Worm (Caenorhabditis elegans) whole organism, early embryonic: Measurements from ENCODE around the gene rimb-1.
A peak's percentile ranks its signal among the peaks of the same experiment; 100 is the strongest.

Experiments used
- B0310.2 ChIP-seq: sonication (generic microtip); optimal IDR thresholded peaks from 2 replicates; lab custom pipeline; 2016; ENCODE audit warnings: mild to moderate bottlenecking, missing genetic modification characterization, missing compliant biosample characterization
- F13C5.2 ChIP-seq: sonication (generic microtip); optimal IDR thresholded peaks from 2 replicates; lab custom pipeline; 2017; ENCODE audit warnings: mild to moderate bottlenecking, missing genetic modification characterization, inconsistent platforms, missing compliant biosample characterization
- aly-1 ChIP-seq: sonication (generic microtip); optimal IDR thresholded peaks from 2 replicates; lab custom pipeline; 2016; ENCODE audit warnings: missing genetic modification characterization, missing compliant biosample characterization
- ama-1 ChIP-seq: fragments of 150-350 bp; optimal IDR thresholded peaks from 2 replicates; lab custom pipeline; 2014
- ceh-13 ChIP-seq: fragments of 200-800 bp; sonication (Bioruptor generic); optimal IDR thresholded peaks from 2 replicates; lab custom pipeline; 2018; ENCODE audit warnings: mild to moderate bottlenecking, missing genetic modification characterization, missing compliant biosample characterization
- ceh-36 ChIP-seq: sonication (generic microtip); optimal IDR thresholded peaks from 2 replicates; lab custom pipeline; 2016; ENCODE audit warnings: missing genetic modification characterization, inconsistent platforms, missing compliant biosample characterization
- ets-7 ChIP-seq: sonication (generic microtip); optimal IDR thresholded peaks from 2 replicates; lab custom pipeline; 2016; ENCODE audit warnings: missing genotype, missing genetic modification characterization, missing compliant biosample characterization
- flt-1 ChIP-seq: fragments of 200-800 bp; sonication (Bioruptor generic); IDR thresholded peaks from 2 replicates; pipeline ENCODE4 v1.3.6; 2022; ENCODE audit warnings: missing genetic modification characterization, missing compliant biosample characterization
- hmbx-1 ChIP-seq: sonication (generic microtip); optimal IDR thresholded peaks from 2 replicates; lab custom pipeline; 2016; ENCODE audit warnings: mild to moderate bottlenecking, missing genetic modification characterization, missing compliant biosample characterization
- hmg-4 ChIP-seq: fragments of 200-800 bp; sonication (Bioruptor generic); optimal IDR thresholded peaks from 2 replicates; lab custom pipeline; 2018; ENCODE audit warnings: mild to moderate bottlenecking, missing genetic modification characterization, missing compliant biosample characterization
- hnd-1 ChIP-seq: sonication (generic microtip); optimal IDR thresholded peaks from 2 replicates; lab custom pipeline; 2016; ENCODE audit warnings: missing genetic modification characterization, missing compliant biosample characterization
- pes-1 ChIP-seq: fragments of 200-800 bp; sonication (Bioruptor generic); IDR thresholded peaks from 2 replicates; pipeline ENCODE4 v1.3.6; 2022; ENCODE audit warnings: missing genetic modification reagents, missing genetic modification characterization, missing compliant biosample characterization
- scrt-1 ChIP-seq: fragments of 200-800 bp; sonication (Bioruptor generic); IDR thresholded peaks from 2 replicates; pipeline ENCODE4 v1.3.6; 2022; ENCODE audit warnings: missing genetic modification characterization, missing compliant biosample characterization
- sea-1 ChIP-seq: fragments of 200-800 bp; sonication (Bioruptor generic); conservative IDR thresholded peaks from 2 replicates; pipeline ENCODE4 v1.3.6; 2022; ENCODE audit warnings: missing genetic modification characterization, missing compliant biosample characterization
- tbx-11 ChIP-seq: fragments of 200-800 bp; sonication (Bioruptor generic); IDR thresholded peaks from 2 replicates; pipeline ENCODE4 v1.3.6; 2022; ENCODE audit warnings: missing genetic modification characterization, missing compliant biosample characterization
- tbx-37 ChIP-seq: fragments of 200-800 bp; sonication (Bioruptor generic); conservative IDR thresholded peaks from 2 replicates; pipeline ENCODE4 v1.3.6; 2022; ENCODE audit warnings: missing genetic modification reagents, missing genetic modification characterization, missing compliant biosample characterization
- tra-4 ChIP-seq: sonication (generic microtip); optimal IDR thresholded peaks from 2 replicates; lab custom pipeline; 2017; ENCODE audit warnings: missing genetic modification characterization, missing compliant biosample characterization

rimb-1 gene

ce11 chrIII:1763222-1763621 is 24.9 kb upstream of the rimb-1 start, which contains the start of gene cnc-6:
Gene cnc-6 (plus strand): TSS chrIII:1763522.
- TF ChIP-seq hnd-1 (tag; lab: Kevin White, UChicago) (no peak), F13C5.2 (tag; lab: Kevin White, UChicago) (no peak), aly-1 (tag; lab: Kevin White, UChicago) (no peak), ama-1 (lab: Kevin White, UChicago) (no peak), ceh-13 (GFP tag; lab: Kevin White, UChicago) (no peak), hmbx-1 (tag; lab: Kevin White, UChicago) (no peak), B0310.2 (tag; lab: Kevin White, UChicago) (no peak)

ce11 chrIII:1764463-1764862 is 23.7 kb upstream of the rimb-1 start:
- TF ChIP-seq scrt-1 (no peak), F13C5.2 (tag; lab: Kevin White, UChicago) (no peak), ceh-13 (GFP tag; lab: Kevin White, UChicago) (no peak), tbx-11 (GFP tag; lab: Robert Waterston, UW) (no peak), flt-1 (no peak), B0310.2 (tag; lab: Kevin White, UChicago) (no peak), ama-1 (lab: Kevin White, UChicago) (no peak), tra-4 (tag; lab: Kevin White, UChicago) (no peak)

DNA sequence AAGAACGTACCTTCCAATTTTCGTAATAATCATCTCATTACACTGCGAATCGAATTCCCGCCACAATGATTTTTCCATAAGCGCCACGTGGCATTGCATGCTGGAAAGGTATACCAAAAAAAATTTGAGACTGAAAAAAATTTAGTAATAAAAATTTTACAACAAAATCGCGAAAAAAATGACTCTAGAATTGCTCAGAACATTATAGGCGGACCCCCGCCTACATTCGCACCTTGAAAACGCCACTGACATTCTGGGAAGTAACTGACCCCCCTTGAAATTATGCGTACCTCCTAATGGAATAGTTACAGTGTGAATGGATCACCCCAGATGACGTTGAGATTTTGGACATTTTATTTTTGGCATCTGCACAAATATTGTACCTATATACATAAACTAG is 18.1 kb upstream of the rimb-1 start, which contains the start of gene tbx-43:
tbx-43 (minus strand) TSS at position 101 of the 400 bp plus-strand sequence.
- TF ChIP-seq tbx-37 (GFP tag; lab: Robert Waterston, UW) (no peak), tra-4 (tag; lab: Kevin White, UChicago) (no peak), F13C5.2 (tag; lab: Kevin White, UChicago) (no peak), ets-7 (no peak), ceh-36 (tag; lab: Kevin White, UChicago) (no peak)

DNA sequence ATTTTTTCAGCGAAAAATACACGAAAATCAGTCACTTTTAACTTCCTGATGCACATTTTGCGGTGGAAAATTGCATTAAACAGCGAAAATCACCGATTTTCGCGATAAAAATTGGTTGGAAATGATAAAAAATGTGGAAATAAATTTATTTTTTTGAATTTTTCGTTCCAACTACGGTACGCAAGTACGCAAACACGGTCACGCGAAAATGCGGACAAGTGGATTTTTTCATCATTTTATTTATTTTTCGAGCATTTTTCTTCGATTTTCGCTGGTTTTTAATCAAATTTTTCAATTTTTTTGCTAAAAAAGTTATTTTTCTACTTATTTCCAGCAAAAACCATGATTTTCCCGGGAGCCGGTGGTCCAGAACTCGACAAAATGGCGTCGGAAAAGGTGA is 10.7 kb upstream of the rimb-1 start, which contains the start of gene Y39A3CL.3:
Y39A3CL.3 (plus strand) TSS at position 335 of the 400 bp plus-strand sequence.
- TF ChIP-seq F13C5.2 (tag; lab: Kevin White, UChicago) (peak; percentile 46), ama-1 (lab: Kevin White, UChicago) (no peak), scrt-1 (no peak), ets-7 (no peak)

DNA sequence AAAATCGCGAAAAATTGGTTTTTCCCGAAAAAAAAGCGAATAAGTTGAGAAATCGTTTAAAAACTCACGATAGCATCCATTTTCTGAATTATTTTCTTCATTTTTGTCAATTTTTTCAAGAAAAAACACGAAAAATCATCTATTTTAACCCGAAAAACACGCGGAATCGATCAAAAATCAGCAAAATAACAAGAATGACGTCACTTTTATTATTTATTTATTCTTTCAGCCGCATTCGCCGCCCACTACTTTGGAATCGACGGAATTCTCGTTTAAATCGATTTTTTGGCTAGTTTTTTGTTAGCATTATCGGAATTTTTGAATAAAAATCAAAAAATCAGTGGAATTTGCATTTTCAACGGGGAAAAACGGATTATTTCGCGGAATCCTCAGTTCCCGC is 10.2 kb upstream of the rimb-1 start, which contains the start of gene Y39A3CL.4:
Y39A3CL.4 (minus strand) TSS at position 101 of the 400 bp plus-strand sequence.
- TF ChIP-seq aly-1 (tag; lab: Kevin White, UChicago), result no peak
- no peak for TF ChIP-seq hnd-1 (tag; lab: Kevin White, UChicago)
- no peak for TF ChIP-seq hmg-4

DNA sequence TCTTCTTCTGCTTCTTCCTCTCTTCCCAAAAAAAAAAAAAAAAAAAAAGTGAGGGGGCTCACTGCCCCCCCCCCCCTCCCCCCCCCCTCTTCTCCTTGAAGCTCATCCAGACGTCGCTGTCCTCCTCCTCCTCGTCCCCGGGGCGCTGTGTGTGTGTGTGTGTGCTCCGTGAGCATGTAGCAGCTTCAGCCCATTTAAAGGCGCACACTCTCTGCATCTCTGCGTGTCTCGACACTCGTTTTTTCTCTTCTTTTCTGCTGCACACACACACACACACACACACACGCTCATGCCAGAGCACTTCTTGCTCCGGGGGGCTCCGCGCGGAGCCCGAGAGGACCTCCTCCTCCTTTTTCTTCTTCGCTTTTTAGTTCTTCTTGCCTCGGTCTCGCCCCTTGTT is 2.4 kb upstream of the rimb-1 start:
- TF ChIP-seq sea-1 (no peak), aly-1 (tag; lab: Kevin White, UChicago) (no peak), pes-1 (GFP tag; lab: Robert Waterston, UW) (no peak), B0310.2 (tag; lab: Kevin White, UChicago) (no peak), F13C5.2 (tag; lab: Kevin White, UChicago) (no peak)

DNA sequence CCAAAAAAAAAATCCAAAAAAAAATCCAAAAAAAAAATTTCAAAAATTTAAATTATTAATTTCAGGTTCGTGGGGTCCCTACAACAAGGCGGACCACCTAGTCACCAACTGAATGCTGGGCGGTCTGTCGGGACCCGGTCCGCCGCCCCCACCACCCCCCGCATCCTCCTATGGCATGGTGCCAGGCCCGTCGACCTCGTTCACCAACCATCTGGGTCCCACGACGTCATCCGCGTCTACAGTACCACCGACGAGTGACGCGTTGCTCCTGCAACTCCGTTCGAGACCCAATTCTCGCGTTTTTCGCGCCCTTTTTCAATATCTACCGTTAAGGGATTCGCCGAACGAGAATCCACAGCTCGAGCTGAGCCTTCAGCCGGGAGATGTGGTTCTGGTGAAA is 839 bp downstream of the rimb-1 start:
- no peak for TF ChIP-seq flt-1
- no peak for TF ChIP-seq F13C5.2 (tag; lab: Kevin White, UChicago)
- no peak for TF ChIP-seq ceh-36 (tag; lab: Kevin White, UChicago)
- no peak for TF ChIP-seq sea-1
- no peak for TF ChIP-seq ceh-13 (GFP tag; lab: Kevin White, UChicago)
- no peak for TF ChIP-seq tra-4 (tag; lab: Kevin White, UChicago)
- no peak for TF ChIP-seq tbx-37 (GFP tag; lab: Robert Waterston, UW)
- no peak for TF ChIP-seq hnd-1 (tag; lab: Kevin White, UChicago)
- TF ChIP-seq hmg-4, result no peak
- no peak for TF ChIP-seq ama-1 (lab: Kevin White, UChicago)

DNA sequence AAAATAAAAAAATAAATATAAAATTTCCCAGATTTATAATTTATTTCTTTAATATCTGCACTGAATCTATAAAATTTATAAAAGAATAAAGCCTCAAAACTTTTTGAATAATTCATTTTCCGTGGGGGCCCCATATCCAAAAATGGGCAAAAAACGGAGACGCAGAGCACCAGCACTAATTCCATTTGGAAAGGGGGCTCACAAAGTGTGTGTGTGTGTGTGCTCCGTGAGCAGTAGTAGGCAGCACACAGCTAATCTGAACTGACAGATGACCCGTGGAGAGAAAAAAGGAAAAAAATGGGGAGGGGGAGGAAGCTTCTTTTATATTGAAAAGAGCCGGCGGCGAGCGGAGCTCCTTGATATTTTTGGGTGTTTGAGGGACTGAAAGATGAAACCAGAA is 3.8 kb downstream of the rimb-1 start:
- TF ChIP-seq ceh-13 (GFP tag; lab: Kevin White, UChicago) (no peak), tbx-11 (GFP tag; lab: Robert Waterston, UW) (no peak), hmg-4 (no peak), pes-1 (GFP tag; lab: Robert Waterston, UW) (no peak), F13C5.2 (tag; lab: Kevin White, UChicago) (no peak), ceh-36 (tag; lab: Kevin White, UChicago) (no peak), hmbx-1 (tag; lab: Kevin White, UChicago) (no peak), hnd-1 (tag; lab: Kevin White, UChicago) (no peak), flt-1 (no peak), tbx-37 (GFP tag; lab: Robert Waterston, UW) (no peak), ama-1 (lab: Kevin White, UChicago) (no peak), scrt-1 (no peak), aly-1 (tag; lab: Kevin White, UChicago) (no peak), tra-4 (tag; lab: Kevin White, UChicago) (no peak), sea-1 (no peak), ets-7 (no peak), B0310.2 (tag; lab: Kevin White, UChicago) (no peak)

DNA sequence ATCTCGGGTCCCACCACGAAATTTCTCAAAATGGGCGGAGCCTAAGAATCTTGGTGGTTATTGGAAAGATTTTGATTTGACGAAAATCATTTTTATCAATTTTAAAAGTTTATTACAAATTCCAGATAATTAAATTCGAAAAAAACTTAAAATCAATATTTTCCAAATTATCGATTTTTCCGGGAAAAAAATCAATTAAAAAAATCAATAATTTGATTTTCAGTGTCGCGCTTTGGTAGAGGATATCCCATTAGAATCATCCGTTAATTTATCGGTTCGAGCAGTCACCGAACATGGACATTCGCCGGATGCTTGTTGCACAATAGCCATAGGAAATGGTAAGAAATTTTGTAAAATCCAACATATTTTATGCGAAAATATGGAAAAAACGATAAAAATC is 5.3 kb downstream of the rimb-1 start:
- no peak for TF ChIP-seq hmg-4
- TF ChIP-seq hmbx-1 (tag; lab: Kevin White, UChicago), result no peak
- no peak for TF ChIP-seq ceh-13 (GFP tag; lab: Kevin White, UChicago)
- no peak for TF ChIP-seq tbx-37 (GFP tag; lab: Robert Waterston, UW)
